Fruit fly (Drosophila melanogaster): ENCODE measurements around the gene CG1571.

CG1571 gene

DNA sequence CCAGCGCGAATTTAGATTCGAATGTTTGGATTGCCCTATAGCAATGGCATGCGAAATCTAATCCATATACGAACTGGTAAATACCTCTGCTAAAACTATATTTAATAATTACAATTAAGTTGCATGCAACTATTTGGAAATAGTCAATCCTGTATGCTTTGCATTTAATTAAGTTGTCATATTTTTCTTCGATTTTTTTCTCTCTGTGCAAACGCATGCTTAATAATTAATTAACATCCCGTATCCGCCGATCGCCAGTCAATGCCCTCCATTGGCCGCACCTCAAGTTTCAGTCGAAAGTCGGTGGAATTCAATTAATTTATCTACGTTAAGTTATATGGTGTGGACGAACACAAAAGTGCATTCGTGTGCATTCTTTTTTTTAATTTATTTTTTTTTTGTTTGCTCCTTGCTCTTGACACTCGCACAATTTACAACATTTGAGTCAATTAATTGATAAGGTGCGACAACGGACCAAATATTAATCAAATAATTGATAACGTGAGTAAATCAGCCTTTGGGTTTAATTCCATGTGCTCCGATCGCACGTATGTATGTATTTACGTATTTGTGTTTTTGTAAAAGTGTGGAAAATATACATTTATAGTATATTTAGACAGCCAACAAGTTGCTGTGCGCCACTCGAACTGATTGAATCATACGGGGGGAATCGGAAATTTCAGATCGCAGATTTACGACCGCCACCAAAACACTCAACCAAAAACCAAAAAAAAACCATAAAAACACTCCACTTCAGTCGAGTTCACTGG, 30.8 kb downstream of the CG1571 start (continued):
- TF ChIP-seq lab (GFP tag; optimal IDR thresholded peaks at IDR 0.05), result peak; percentile 34
- TF ChIP-seq Camta (GFP tag; optimal IDR thresholded peaks at IDR 0.05), result no peak
- TF ChIP-seq mirr (GFP tag; optimal IDR thresholded peaks at IDR 0.05), result peak; percentile 73
- TF ChIP-seq CG7786 (GFP tag; optimal IDR thresholded peaks at IDR 0.05), result no peak

DNA sequence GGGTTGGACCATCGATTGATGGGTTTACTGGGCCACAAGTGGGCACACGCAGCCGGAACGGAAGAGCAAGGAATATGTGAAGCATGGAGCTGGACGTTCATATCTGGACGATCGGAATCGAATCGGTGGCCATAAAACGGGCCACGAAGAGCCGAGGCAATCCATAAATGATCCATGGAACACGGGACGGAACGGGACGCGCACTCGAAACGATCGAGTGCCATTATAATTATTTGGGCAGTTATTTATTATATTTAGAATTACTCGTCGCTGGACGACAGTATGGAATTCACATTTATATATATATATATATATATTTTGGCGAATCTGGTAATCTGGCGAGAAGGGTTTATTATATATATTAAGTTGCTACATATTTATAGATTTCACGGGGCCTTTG, 32.3 kb downstream of the CG1571 start:
- TF ChIP-seq jumu (GFP tag; optimal IDR thresholded peaks at IDR 0.05) (no peak), pfk (GFP tag; optimal IDR thresholded peaks at IDR 0.05) (peak; percentile 87), ewg (GFP tag; optimal IDR thresholded peaks at IDR 0.05) (no peak), fd96Cb (tag; optimal IDR thresholded peaks at IDR 0.05) (no peak), Deaf1 (tag; optimal IDR thresholded peaks at IDR 0.05) (peak; percentile 8), Side (GFP tag; optimal IDR thresholded peaks at IDR 0.05) (no peak), exex (tag; optimal IDR thresholded peaks at IDR 0.05) (peak; percentile 72)

DNA sequence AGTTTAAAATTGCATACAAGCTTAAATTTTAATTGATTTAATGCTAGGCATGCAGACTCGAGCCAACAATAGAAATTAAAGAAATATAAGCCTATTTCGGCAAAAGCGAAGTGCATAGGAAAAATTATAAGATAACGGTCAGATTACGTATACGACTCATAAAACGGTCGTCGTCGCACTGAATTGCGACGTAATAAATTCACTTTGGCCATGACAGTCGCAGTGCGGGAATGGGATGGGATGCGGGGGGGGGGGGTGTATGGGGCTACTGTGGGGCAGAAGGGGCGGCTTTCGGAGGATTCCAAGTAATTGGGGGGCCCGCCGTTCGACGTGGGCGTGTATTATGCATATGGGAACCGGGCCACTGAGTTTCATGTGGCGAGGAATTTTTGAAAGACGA, 35.3 kb downstream of the CG1571 start:
- TF ChIP-seq Hand (GFP tag; optimal IDR thresholded peaks at IDR 0.05) (no peak), HmgZ (tag; optimal IDR thresholded peaks at IDR 0.05) (no peak), pan (optimal IDR thresholded peaks at IDR 0.05) (no peak), pan (GFP tag; optimal IDR thresholded peaks at IDR 0.05 in 1 of 2, IDR thresholded peaks at IDR 0.05 in 1 of 2) (peak in 1 of 2 experiments; percentile 14), sr (GFP tag; IDR thresholded peaks at IDR 0.05) (peak; percentile 15; the same call in 1 of the 3 replicates), CG32772 (GFP tag; IDR thresholded peaks at IDR 0.05) (no peak), CG17359 (tag; optimal IDR thresholded peaks at IDR 0.05) (no peak), crol (GFP tag; IDR thresholded peaks at IDR 0.05) (peak; percentile 88), chinmo (GFP tag; IDR thresholded peaks at IDR 0.05; ENCODE audit: partially characterized antibody) (peak; percentile 90; the same call in 2 of the 4 replicates), Side (GFP tag; optimal IDR thresholded peaks at IDR 0.05) (no peak), sug (tag; optimal IDR thresholded peaks at IDR 0.05) (peak; percentile 26), CG12071 (GFP tag; optimal IDR thresholded peaks at IDR 0.05) (no peak)

DNA sequence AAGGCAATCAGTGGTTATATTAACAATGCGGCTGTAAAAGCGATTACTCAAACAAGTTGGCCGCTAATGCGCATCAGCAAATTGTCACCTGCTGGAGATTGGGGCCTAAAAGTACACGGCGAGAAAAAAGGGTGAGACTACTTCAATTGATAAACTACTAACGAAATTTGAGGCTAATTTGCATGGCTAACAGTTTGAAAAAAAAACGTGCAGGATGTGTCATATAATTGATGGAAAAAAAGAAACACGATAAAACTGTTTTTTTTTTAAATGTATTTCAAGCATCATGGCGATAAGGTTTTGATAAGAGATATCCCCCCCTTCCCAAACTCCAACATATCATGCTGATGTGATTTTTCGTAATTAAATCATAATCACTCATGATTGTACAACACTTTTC, 37.0 kb downstream of the CG1571 start:
- TF ChIP-seq CG11398 (GFP tag; optimal IDR thresholded peaks at IDR 0.05), result no peak
- TF ChIP-seq Hey (tag; optimal IDR thresholded peaks at IDR 0.05), result no peak
- no peak for TF ChIP-seq emc (GFP tag; optimal IDR thresholded peaks at IDR 0.05)
- no peak for TF ChIP-seq E2f2 (GFP tag; IDR thresholded peaks at IDR 0.05)
- TF ChIP-seq CG16813 (GFP tag; IDR thresholded peaks at IDR 0.05; ENCODE audit: partially characterized antibody), result no peak
- no peak for TF ChIP-seq Lhr (GFP tag; optimal IDR thresholded peaks at IDR 0.05)
- no peak for TF ChIP-seq Lim3 (GFP tag; IDR thresholded peaks at IDR 0.05)
- peak; percentile 51 for TF ChIP-seq lilli (GFP tag; optimal IDR thresholded peaks at IDR 0.05)
- peak; percentile 52 for TF ChIP-seq CG9932 (GFP tag; IDR thresholded peaks at IDR 0.05)
- TF ChIP-seq jigr1 (GFP tag; IDR thresholded peaks at IDR 0.05), result 0 out of 3 replicates have a peak, but pooled peaks have one; percentile 16
- TF ChIP-seq sug (tag; optimal IDR thresholded peaks at IDR 0.05), result no peak
- TF ChIP-seq Atf-2 (GFP tag; optimal IDR thresholded peaks at IDR 0.05), result no peak
- no peak for TF ChIP-seq CG10431 (GFP tag; optimal IDR thresholded peaks at IDR 0.05)
- no peak for TF ChIP-seq Trl (optimal IDR thresholded peaks at IDR 0.05)
- TF ChIP-seq Trl (GFP tag; optimal IDR thresholded peaks at IDR 0.05), result peak; percentile 5
- TF ChIP-seq Fer1 (GFP tag; optimal IDR thresholded peaks at IDR 0.05), result peak; percentile 62
- TF ChIP-seq CG6765 (GFP tag; optimal IDR thresholded peaks at IDR 0.05), result peak; percentile 21
- no peak for TF ChIP-seq phol (tag; optimal IDR thresholded peaks at IDR 0.05)
- TF ChIP-seq CG14860 (GFP tag; IDR thresholded peaks at IDR 0.05; ENCODE audit: partially characterized antibody), result no peak
- no peak for TF ChIP-seq CG4328 (GFP tag; optimal IDR thresholded peaks at IDR 0.05)
- TF ChIP-seq Rfx (GFP tag; IDR thresholded peaks at IDR 0.05), result peak; percentile 70
- TF ChIP-seq az2 (GFP tag; optimal IDR thresholded peaks at IDR 0.05), result no peak
- TF ChIP-seq wek (GFP tag; optimal IDR thresholded peaks at IDR 0.05), result no peak
- peak; percentile 55 for TF ChIP-seq gem (tag; optimal IDR thresholded peaks at IDR 0.05)
- no peak for TF ChIP-seq NC2β (GFP tag; optimal IDR thresholded peaks at IDR 0.05)
